Fruit fly (Drosophila melanogaster): ENCODE measurements around the gene Rat1.

The Rat1 gene

dm6 chr2L:6907761-6908160 is at the start of gene Rat1, which contains the start of gene Polr1F (continued):
- TF ChIP-seq CG17361 (GFP tag; IDR thresholded peaks at IDR 0.05) (no peak), pan (optimal IDR thresholded peaks at IDR 0.05) (no peak), pan (GFP tag; optimal IDR thresholded peaks at IDR 0.05 in 1 of 2, IDR thresholded peaks at IDR 0.05 in 1 of 2) (no peak), CG13287 (GFP tag; IDR thresholded peaks at IDR 0.05; ENCODE audit: partially characterized antibody) (peak; percentile 54; the same call in 1 of the 2 replicates), pzg (GFP tag; optimal IDR thresholded peaks at IDR 0.05) (peak; percentile 77), CG31365 (tag; optimal IDR thresholded peaks at IDR 0.05) (no peak), ac (GFP tag; optimal IDR thresholded peaks at IDR 0.05) (no peak), Max (GFP tag; optimal IDR thresholded peaks at IDR 0.05) (peak; percentile 86), dmrt11E (tag; optimal IDR thresholded peaks at IDR 0.05) (peak; percentile 29), exex (tag; optimal IDR thresholded peaks at IDR 0.05) (no peak), slbo (GFP tag; IDR thresholded peaks at IDR 0.05) (peak; percentile 35; the same call in 1 of the 2 replicates), Trl (optimal IDR thresholded peaks at IDR 0.05) (no peak), Trl (GFP tag; optimal IDR thresholded peaks at IDR 0.05) (peak; percentile 30), CG8290 (GFP tag; optimal IDR thresholded peaks at IDR 0.05) (no peak), CG8290 (tag; optimal IDR thresholded peaks at IDR 0.05) (peak in 1 of 2 experiments; percentile 3), chif (GFP tag; optimal IDR thresholded peaks at IDR 0.05) (peak in 1 of 2 experiments; percentile 31), nmo (GFP tag; optimal IDR thresholded peaks at IDR 0.05) (peak; percentile 58), CG2120 (GFP tag; optimal IDR thresholded peaks at IDR 0.05) (peak; percentile 69), BEAF-32 (GFP tag; optimal IDR thresholded peaks at IDR 0.05) (peak; percentile 42), CG2116 (GFP tag; optimal IDR thresholded peaks at IDR 0.05) (peak; percentile 60), CG15696 (tag; optimal IDR thresholded peaks at IDR 0.05) (peak; percentile 23), CG10979 (tag; optimal IDR thresholded peaks at IDR 0.05) (peak; percentile 21), Bdp1 (GFP tag; optimal IDR thresholded peaks at IDR 0.05) (peak; percentile 5), grn (GFP tag; optimal IDR thresholded peaks at IDR 0.05) (no peak), cg (GFP tag; optimal IDR thresholded peaks at IDR 0.05) (peak; percentile 32), gro (GFP tag; optimal IDR thresholded peaks at IDR 0.05) (peak; percentile 30), knrl (GFP tag; IDR thresholded peaks at IDR 0.05; ENCODE audit: partially characterized antibody) (peak; percentile 20; the same call in 1 of the 3 replicates), CG10654 (GFP tag; optimal IDR thresholded peaks at IDR 0.05) (peak; percentile 29), stwl (tag; optimal IDR thresholded peaks at IDR 0.05) (peak; percentile 30), Xrp1 (GFP tag; IDR thresholded peaks at IDR 0.05) (peak; percentile 39; the same call in 1 of the 2 replicates), Myb (GFP tag; optimal IDR thresholded peaks at IDR 0.05) (peak; percentile 7), sens (GFP tag) (peak; percentile 93), CG12391 (tag; optimal IDR thresholded peaks at IDR 0.05) (peak; percentile 79), Hr3 (GFP tag; optimal IDR thresholded peaks at IDR 0.05) (peak; percentile 13), CG12942 (GFP tag; optimal IDR thresholded peaks at IDR 0.05) (peak; percentile 3), CG34224 (GFP tag; IDR thresholded peaks at IDR 0.05; ENCODE audit: partially characterized antibody) (0 out of 3 replicates have a peak, but pooled peaks have one; percentile 18), HmgZ (tag; optimal IDR thresholded peaks at IDR 0.05) (peak; percentile 70), dm (GFP tag; optimal IDR thresholded peaks at IDR 0.05) (peak; percentile 85), ind (GFP tag; optimal IDR thresholded peaks at IDR 0.05) (peak; percentile 5), vfl (GFP tag; optimal IDR thresholded peaks at IDR 0.05) (peak; percentile 31), CG33557 (GFP tag; optimal IDR thresholded peaks at IDR 0.05) (peak; percentile 48), CG15514 (GFP tag; optimal IDR thresholded peaks at IDR 0.05) (peak; percentile 69), MBD-R2 (GFP tag; IDR thresholded peaks at IDR 0.05) (peak; percentile 89), phol (tag; optimal IDR thresholded peaks at IDR 0.05) (peak; percentile 62), CG34376 (GFP tag; optimal IDR thresholded peaks at IDR 0.05) (peak; percentile 1), zfh2 (GFP tag; optimal IDR thresholded peaks at IDR 0.05) (peak; percentile 35), Antp (GFP tag; optimal IDR thresholded peaks at IDR 0.05) (peak; percentile 27), MESR4 (GFP tag; optimal IDR thresholded peaks at IDR 0.05) (peak; percentile 47), CG3847 (GFP tag; IDR thresholded peaks at IDR 0.05) (peak; percentile 18; the same call in 1 of the 2 replicates), Hsf (GFP tag; optimal IDR thresholded peaks at IDR 0.05) (peak; percentile 19), CG14710 (tag; optimal IDR thresholded peaks at IDR 0.05) (peak; percentile 75)
